Worm (Caenorhabditis elegans) whole organism, early embryonic: Measurements from ENCODE around the gene W08F4.3.

Experiments
- B0310.2 ChIP-seq: sonication (generic microtip); optimal IDR thresholded peaks from 2 replicates; lab custom pipeline; 2016; ENCODE audit warnings: mild to moderate bottlenecking, missing genetic modification characterization, missing compliant biosample characterization
- ama-1 ChIP-seq: fragments of 150-350 bp; optimal IDR thresholded peaks from 2 replicates; lab custom pipeline; 2014
- ceh-13 ChIP-seq: fragments of 200-800 bp; sonication (Bioruptor generic); optimal IDR thresholded peaks from 2 replicates; lab custom pipeline; 2018; ENCODE audit warnings: mild to moderate bottlenecking, missing genetic modification characterization, missing compliant biosample characterization
- flt-1 ChIP-seq: fragments of 200-800 bp; sonication (Bioruptor generic); IDR thresholded peaks from 2 replicates; pipeline ENCODE4 v1.3.6; 2022; ENCODE audit warnings: missing genetic modification characterization, missing compliant biosample characterization
- hmg-4 ChIP-seq: fragments of 200-800 bp; sonication (Bioruptor generic); optimal IDR thresholded peaks from 2 replicates; lab custom pipeline; 2018; ENCODE audit warnings: mild to moderate bottlenecking, missing genetic modification characterization, missing compliant biosample characterization
- hnd-1 ChIP-seq: sonication (generic microtip); optimal IDR thresholded peaks from 2 replicates; lab custom pipeline; 2016; ENCODE audit warnings: missing genetic modification characterization, missing compliant biosample characterization
- sea-1 ChIP-seq: fragments of 200-800 bp; sonication (Bioruptor generic); conservative IDR thresholded peaks from 2 replicates; pipeline ENCODE4 v1.3.6; 2022; ENCODE audit warnings: missing genetic modification characterization, missing compliant biosample characterization
- tbx-37 ChIP-seq: fragments of 200-800 bp; sonication (Bioruptor generic); conservative IDR thresholded peaks from 2 replicates; pipeline ENCODE4 v1.3.6; 2022; ENCODE audit warnings: missing genetic modification reagents, missing genetic modification characterization, missing compliant biosample characterization

- TF ChIP-seq ama-1 (lab: Kevin White, UChicago) (no peak), hnd-1 (tag; lab: Kevin White, UChicago) (no peak), flt-1 (no peak), tbx-37 (no peak), hmg-4 (GFP tag; lab: Kevin White, UChicago) (no peak), ceh-13 (no peak), sea-1 (no peak), B0310.2 (no peak)
These were observed 7.1 kb downstream of the W08F4.3 start, which contains the start of gene fbxb-34 for ce11 chrII:587533-587932.
